Worm (Caenorhabditis elegans): Measurements from ENCODE around the gene dnj-22.

dnj-22 gene

DNA sequence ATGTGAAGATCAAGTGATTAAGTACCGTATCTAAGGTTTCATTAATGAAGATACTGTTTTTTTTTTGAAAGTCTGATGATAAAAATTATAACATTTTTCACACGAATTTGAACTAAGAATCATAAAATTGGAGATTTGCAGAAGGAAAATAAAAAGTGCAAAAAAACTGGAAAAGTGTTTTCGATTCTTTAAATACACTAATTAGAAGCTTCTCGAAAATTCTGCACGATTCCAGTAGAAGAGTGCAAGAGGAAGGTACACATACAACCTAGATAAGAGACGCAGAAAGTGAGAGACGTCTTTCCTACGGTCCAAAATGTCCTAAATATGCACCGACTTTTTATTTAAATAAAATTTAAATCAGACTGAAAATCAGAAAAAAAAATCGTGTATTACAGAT lies 35.7 kb downstream of the dnj-22 start:
- TF ChIP-seq sox-4 (tag; optimal IDR thresholded peaks at IDR 0.05) (no peak), C38D4.7 (GFP tag; optimal IDR thresholded peaks at IDR 0.05) (no peak), fkh-6 (tag; optimal IDR thresholded peaks at IDR 0.05) (no peak), gmeb-2 (tag; optimal IDR thresholded peaks at IDR 0.05) (no peak), ceh-18 (tag; optimal IDR thresholded peaks at IDR 0.05) (no peak), ttx-3 (tag; optimal IDR thresholded peaks at IDR 0.05) (no peak), pat-9 (tag; optimal IDR thresholded peaks at IDR 0.05) (no peak), hlh-13 (GFP tag; optimal IDR thresholded peaks at IDR 0.05) (no peak), pha-4 (tag; optimal IDR thresholded peaks at IDR 0.05) (no peak)

DNA sequence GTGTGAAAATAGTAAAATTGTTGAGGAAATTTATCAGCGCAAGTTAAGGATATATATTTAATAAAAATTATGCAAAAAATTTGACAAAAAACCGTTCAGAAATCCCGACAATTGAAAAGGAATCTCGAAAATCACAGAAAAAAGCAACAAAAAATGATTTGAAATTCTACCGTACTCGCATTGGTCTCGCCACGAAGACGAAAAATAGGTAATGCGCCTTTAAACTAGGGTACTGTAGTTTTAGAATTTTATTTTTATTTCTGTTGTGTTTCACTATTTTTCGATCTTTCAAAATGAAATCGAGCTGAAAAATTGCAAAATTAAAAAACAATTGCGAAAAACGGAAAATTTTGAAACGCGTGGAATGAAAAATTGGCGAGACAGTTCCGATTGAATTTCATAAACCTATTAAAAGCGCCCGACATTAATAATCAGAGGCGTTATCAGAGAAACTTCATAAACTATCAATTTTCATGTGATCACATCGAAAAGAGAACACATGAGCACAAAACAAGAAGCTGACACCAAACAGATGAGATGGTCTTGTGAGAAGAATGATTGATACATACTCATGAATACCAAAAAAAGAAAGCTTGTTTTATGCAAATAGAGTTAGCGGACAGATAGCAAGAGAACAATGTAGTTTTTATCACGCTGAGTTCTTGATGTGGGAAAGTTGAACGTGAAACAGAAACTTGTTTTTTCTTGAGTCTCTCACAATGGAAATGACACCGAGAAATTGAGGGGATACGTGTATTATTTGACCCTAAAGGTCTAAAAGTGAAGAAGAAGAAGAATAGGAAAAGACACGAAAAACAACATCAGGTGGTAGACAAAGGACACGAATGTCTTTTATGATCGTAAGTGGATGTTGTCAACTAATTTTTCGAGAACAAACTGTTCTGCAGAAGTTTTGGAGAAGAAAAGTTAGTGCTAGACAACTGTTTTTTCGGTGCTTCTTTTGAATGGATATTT lies 36.8 kb downstream of the dnj-22 start:
- TF ChIP-seq pax-1 (tag; optimal IDR thresholded peaks at IDR 0.05), result no peak
- no peak for TF ChIP-seq C38D4.7 (GFP tag; optimal IDR thresholded peaks at IDR 0.05)
- TF ChIP-seq nfya-1 (tag; optimal IDR thresholded peaks at IDR 0.05), result no peak
- no peak for TF ChIP-seq sox-4 (tag; optimal IDR thresholded peaks at IDR 0.05)
- TF ChIP-seq ceh-24 (tag; optimal IDR thresholded peaks at IDR 0.05), result no peak
- TF ChIP-seq unc-86 (tag; optimal IDR thresholded peaks at IDR 0.05), result no peak
- no peak for TF ChIP-seq lim-6 (tag; optimal IDR thresholded peaks at IDR 0.05)
- TF ChIP-seq dmd-4 (tag; optimal IDR thresholded peaks at IDR 0.05; ENCODE audit: borderline replicate concordance), result no peak
- no peak for TF ChIP-seq eyg-1 (tag; optimal IDR thresholded peaks at IDR 0.05)
- TF ChIP-seq tbx-7 (tag; optimal IDR thresholded peaks at IDR 0.05), result no peak
- TF ChIP-seq ceh-6 (GFP tag; optimal IDR thresholded peaks at IDR 0.05), result no peak
- no peak for TF ChIP-seq ahr-1 (tag; optimal IDR thresholded peaks at IDR 0.05)
- no peak for TF ChIP-seq ceh-18 (tag; optimal IDR thresholded peaks at IDR 0.05)
- no peak for TF ChIP-seq pat-9 (tag; optimal IDR thresholded peaks at IDR 0.05)
- TF ChIP-seq pqm-1 (tag; optimal IDR thresholded peaks at IDR 0.05), result no peak
- no peak for TF ChIP-seq ceh-31 (tag; optimal IDR thresholded peaks at IDR 0.05)

ce11 chrV:8417271-8417670 lies 44.6 kb downstream of the dnj-22 start:
- TF ChIP-seq unc-3 (GFP tag; conservative IDR thresholded peaks at IDR 0.05), result no peak
- TF ChIP-seq unc-3 (tag; optimal IDR thresholded peaks at IDR 0.05), result no peak
- peak; percentile 54 for TF ChIP-seq nfya-1 (tag; optimal IDR thresholded peaks at IDR 0.05)

ce11 chrV:8415113-8415530 lies 46.8 kb downstream of the dnj-22 start:
- TF ChIP-seq dmd-4 (tag; optimal IDR thresholded peaks at IDR 0.05; ENCODE audit: borderline replicate concordance) (no peak), lim-6 (tag; optimal IDR thresholded peaks at IDR 0.05) (no peak), ceh-31 (tag; optimal IDR thresholded peaks at IDR 0.05) (no peak), ceh-2 (tag; optimal IDR thresholded peaks at IDR 0.05) (no peak), F13H6.1 (tag; optimal IDR thresholded peaks at IDR 0.05) (no peak)

ce11 chrV:8414036-8414728 lies 47.7 kb downstream of the dnj-22 start, which contains the start of gene pos-1:
pos-1 (plus strand) TSS chrV:8414086.
- TF ChIP-seq ref-2 (tag; optimal IDR thresholded peaks at IDR 0.05) (no peak), ceh-9 (tag; optimal IDR thresholded peaks at IDR 0.05) (no peak), K02D7.2 (tag; optimal IDR thresholded peaks at IDR 0.05) (no peak)

- TF ChIP-seq ceh-34 (tag; optimal IDR thresholded peaks at IDR 0.05) (no peak), fax-1 (tag; optimal IDR thresholded peaks at IDR 0.05) (no peak), Y22D7AL.16 (tag; optimal IDR thresholded peaks at IDR 0.05) (no peak), zip-5 (tag; optimal IDR thresholded peaks at IDR 0.05) (no peak), sox-2 (GFP tag; IDR thresholded peaks at IDR 0.05) (no peak)
Observed at ce11 chrV:8413432-8414021, 48.4 kb downstream of the dnj-22 start, which contains the start of gene vha-18. vha-18 (minus strand) TSS chrV:8413482.
